Fruit fly (Drosophila melanogaster): ENCODE results near the gene sNPF-R.

DNA sequence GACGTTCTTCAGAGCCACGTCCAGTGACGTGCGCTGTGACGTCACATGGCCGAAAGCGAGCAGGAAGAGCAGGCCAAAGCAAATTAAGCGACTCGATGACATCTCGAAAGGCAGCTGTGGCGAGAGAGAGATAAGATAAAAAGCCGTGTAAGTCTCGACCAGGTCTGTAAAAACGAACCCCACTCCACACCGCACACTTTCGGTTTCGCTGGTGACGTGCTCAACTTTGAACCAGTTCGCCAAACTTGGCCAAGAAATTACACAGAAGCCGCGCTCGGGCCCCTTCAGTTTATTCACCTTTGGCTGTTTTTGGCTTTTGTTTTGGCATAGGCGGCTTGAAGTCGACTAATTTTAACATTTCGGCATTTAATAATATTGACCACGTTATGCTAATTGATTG lies 37.3 kb upstream of the sNPF-R start:
- TF ChIP-seq CG7368 (GFP tag; optimal IDR thresholded peaks at IDR 0.05) = no peak
- no peak for TF ChIP-seq Ets21C (GFP tag; optimal IDR thresholded peaks at IDR 0.05)
- no peak for TF ChIP-seq fkh (GFP tag; optimal IDR thresholded peaks at IDR 0.05)
- TF ChIP-seq vri (GFP tag; optimal IDR thresholded peaks at IDR 0.05) = no peak
- no peak for TF ChIP-seq acj6 (GFP tag; optimal IDR thresholded peaks at IDR 0.05)
- TF ChIP-seq Hr4 (GFP tag; optimal IDR thresholded peaks at IDR 0.05) = no peak
- TF ChIP-seq CG10631 (GFP tag; optimal IDR thresholded peaks at IDR 0.05) = no peak
- no peak for TF ChIP-seq Gug (GFP tag; IDR thresholded peaks at IDR 0.05)
- no peak for TF ChIP-seq lz (GFP tag; optimal IDR thresholded peaks at IDR 0.05)
- no peak for TF ChIP-seq esn (GFP tag; optimal IDR thresholded peaks at IDR 0.05)
- TF ChIP-seq cyc (GFP tag; optimal IDR thresholded peaks at IDR 0.05) = no peak

Data from whole organism, prepupa.